ENCODE assay signal across 3 fruit fly cellular contexts in genomic region chrX:2325658-2326245, dm6.
TF ChIP-seq lines count a peak whose summit lies in the region.

CG14050 (minus strand) TSS chrX:2326217.

- TF ChIP-seq CTCF in whole organism, embryonic (GFP tag; optimal IDR thresholded peaks at IDR 0.05; lab: Kevin White, UChicago), result no peak

TF ChIP-seq in whole organism, embryonic, 481 proteins besides CTCF, POLR2A, EP300 and RAD21:
- TF ChIP-seq CG31224 (GFP tag; IDR thresholded peaks at IDR 0.05; lab: Robert Waterston, UW), result no peak
- no peak for TF ChIP-seq amos (GFP tag; IDR thresholded peaks at IDR 0.05; lab: Robert Waterston, UW; ENCODE audit: partially characterized antibody)
- TF ChIP-seq CG10431 (GFP tag; optimal IDR thresholded peaks at IDR 0.05; lab: Kevin White, UChicago), result no peak
- no peak for TF ChIP-seq pita (GFP tag; optimal IDR thresholded peaks at IDR 0.05; lab: Kevin White, UChicago)
- peak; percentile 93 for TF ChIP-seq CG4820 (GFP tag; optimal IDR thresholded peaks at IDR 0.05; lab: Kevin White, UChicago)
- peak; percentile 25 for TF ChIP-seq pros (GFP tag; optimal IDR thresholded peaks at IDR 0.05; lab: Kevin White, UChicago)
- no peak for TF ChIP-seq esg (GFP tag; conservative IDR thresholded peaks at IDR 0.05; lab: Robert Waterston, UW)
- TF ChIP-seq tll (GFP tag; optimal IDR thresholded peaks at IDR 0.05; lab: Kevin White, UChicago), result peak in 1 of 2 experiments; percentile 65
- TF ChIP-seq twi (tag; optimal IDR thresholded peaks at IDR 0.05; lab: Kevin White, UChicago), result peak; percentile 2
- TF ChIP-seq odd (GFP tag; optimal IDR thresholded peaks at IDR 0.05; lab: Kevin White, UChicago), result no peak
- TF ChIP-seq NFAT (GFP tag; IDR thresholded peaks at IDR 0.05; lab: Robert Waterston, UW), result no peak
- peak; percentile 92 for TF ChIP-seq CG14050 (GFP tag; IDR thresholded peaks at IDR 0.05; lab: Robert Waterston, UW)
- TF ChIP-seq CG2120 (GFP tag; optimal IDR thresholded peaks at IDR 0.05; lab: Kevin White, UChicago), result no peak
- no peak for TF ChIP-seq CG15696 (tag; optimal IDR thresholded peaks at IDR 0.05; lab: Kevin White, UChicago)
- peak; percentile 18 to 53 for TF ChIP-seq Trl (optimal IDR thresholded peaks at IDR 0.05; lab: Kevin White, UChicago)
- no peak for TF ChIP-seq Trl (GFP tag; optimal IDR thresholded peaks at IDR 0.05; lab: Kevin White, UChicago)
- peak; percentile 45 for TF ChIP-seq CG1832 (GFP tag; optimal IDR thresholded peaks at IDR 0.05; lab: Kevin White, UChicago)
- 0 out of 3 replicates have a peak, but pooled peaks have one; percentile 9 for TF ChIP-seq CG11695 (GFP tag; IDR thresholded peaks at IDR 0.05; lab: Robert Waterston, UW)
- peak; percentile 10 for TF ChIP-seq sqz (GFP tag; optimal IDR thresholded peaks at IDR 0.05; lab: Kevin White, UChicago)
- TF ChIP-seq chinmo (GFP tag; IDR thresholded peaks at IDR 0.05; lab: Robert Waterston, UW; ENCODE audit: partially characterized antibody), result 0 out of 4 replicates have a peak, but pooled peaks have one; percentile 16

TF ChIP-seq in whole organism, prepupa, 60 proteins besides CTCF, POLR2A, EP300 and RAD21:
- TF ChIP-seq svp (GFP tag; lab: Kevin White, UChicago) (no peak), Eip78C (GFP tag; lab: Kevin White, UChicago) (peak; percentile 18), ss (GFP tag; optimal IDR thresholded peaks at IDR 0.05; lab: Kevin White, UChicago) (peak in 1 of 2 experiments; percentile 47), topi (GFP tag; optimal IDR thresholded peaks at IDR 0.05; lab: Kevin White, UChicago) (peak; percentile 8)

TF ChIP-seq in whole organism, wandering third instar larva, 38 proteins besides CTCF, POLR2A, EP300 and RAD21:
- no peak for TF ChIP-seq Vsx2 (GFP tag; optimal IDR thresholded peaks at IDR 0.05; lab: Kevin White, UChicago; ENCODE audit: partially characterized antibody)
- TF ChIP-seq woc (GFP tag; optimal IDR thresholded peaks at IDR 0.05; lab: Kevin White, UChicago), result no peak
- peak; percentile 26 for TF ChIP-seq fru (GFP tag; optimal IDR thresholded peaks at IDR 0.05; lab: Kevin White, UChicago)
- no peak for TF ChIP-seq ey (GFP tag; optimal IDR thresholded peaks at IDR 0.05; lab: Kevin White, UChicago)
- TF ChIP-seq dl (GFP tag; optimal IDR thresholded peaks at IDR 0.05; lab: Kevin White, UChicago; ENCODE audit: insufficient read depth in 1 of 2, partially characterized antibody in 2 of 2), result no peak
- no peak for TF ChIP-seq h (GFP tag; optimal IDR thresholded peaks at IDR 0.05; lab: Kevin White, UChicago)
- no peak for TF ChIP-seq Hr78 (GFP tag; optimal IDR thresholded peaks at IDR 0.05; lab: Kevin White, UChicago)
- peak in 1 of 2 experiments; percentile 20 for TF ChIP-seq foxo (GFP tag; optimal IDR thresholded peaks at IDR 0.05; lab: Kevin White, UChicago)
- no peak for TF ChIP-seq rgr (GFP tag; optimal IDR thresholded peaks at IDR 0.05; lab: Kevin White, UChicago)
- no peak for TF ChIP-seq N (GFP tag; optimal IDR thresholded peaks at IDR 0.05; lab: Kevin White, UChicago)
